Fruit fly (Drosophila melanogaster) whole organism, pupa: ENCODE data around the gene His3.3B.

Source experiments
- CG15710 ChIP-seq: fragments of 200-800 bp; sonication (Bioruptor generic); optimal IDR thresholded peaks from 2 replicates; lab custom pipeline; 2018; ENCODE audit warnings: missing biosample characterization, mild to moderate bottlenecking, missing genetic modification characterization, moderate library complexity
- CG32121 ChIP-seq: fragments of 200-800 bp; sonication (Bioruptor generic); IDR thresholded peaks from 2 replicates; pipeline ENCODE4 v1.3.6; 2022; ENCODE audit warnings: missing biosample characterization, missing genetic modification characterization
- CG4496 ChIP-seq: fragments of 200-800 bp; sonication (Bioruptor generic); IDR thresholded peaks from 3 replicates; pipeline ENCODE4 v1.3.6; 2022; ENCODE audit warnings: missing biosample characterization, missing genetic modification characterization
- CG8159 ChIP-seq: fragments of 200-800 bp; sonication (Bioruptor generic); optimal IDR thresholded peaks from 3 replicates; lab custom pipeline; 2018; ENCODE audit warnings: missing biosample characterization, mild to moderate bottlenecking, missing genetic modification characterization, moderate library complexity

dm6 chrX:9196362-9196761 lies 39.9 kb upstream of the His3.3B start, which contains the start of gene CG12118:
- TF ChIP-seq CG8159, result peak; percentile 65
- peak; percentile 71; the same call in 2 of the 3 replicates for TF ChIP-seq CG4496
- TF ChIP-seq CG32121 (GFP tag; lab: Robert Waterston, UW), result peak; percentile 79
- peak; percentile 65 for TF ChIP-seq CG15710
